Worm (Caenorhabditis elegans) whole organism, L4 larva: ENCODE results near the gene egl-9.
"Not testable (repeated sequence)": the region's sequence is repeated elsewhere in the genome, so short reads cannot be mapped to it uniquely, and the experiment has no call there.

Experiments
- F44E2.7 ChIP-seq: fragments of 200-800 bp; sonication (Bioruptor generic); IDR thresholded peaks from 2 replicates; pipeline ENCODE4 v2.1.2; 2022; ENCODE audit warnings: missing genetic modification characterization, missing compliant biosample characterization
- ama-1 ChIP-seq: fragments of 150-350 bp; optimal IDR thresholded peaks from 2 replicates; lab custom pipeline; 2014; ENCODE audit warnings: inconsistent platforms, mixed read lengths
- fkh-10 ChIP-seq: fragments of 150-350 bp; optimal IDR thresholded peaks from 2 replicates; lab custom pipeline; 2014; ENCODE audit warnings: missing biosample characterization, missing genetic modification reagents, missing genetic modification characterization
- fos-1 ChIP-seq: fragments of 150-350 bp; optimal IDR thresholded peaks from 2 replicates; lab custom pipeline; 2014; ENCODE audit warnings: missing biosample characterization, missing genetic modification characterization
- gei-8 ChIP-seq: fragments of 200-800 bp; sonication (Bioruptor generic); optimal IDR thresholded peaks from 2 replicates; lab custom pipeline; 2018; ENCODE audit warnings: mild to moderate bottlenecking, missing genetic modification characterization, missing compliant biosample characterization
- lir-3 ChIP-seq: sonication (generic microtip); optimal IDR thresholded peaks from 2 replicates; lab custom pipeline; 2016; ENCODE audit warnings: mild to moderate bottlenecking, missing genetic modification characterization, missing compliant biosample characterization
- nhr-28 ChIP-seq: fragments of 150-350 bp; optimal IDR thresholded peaks from 2 replicates; lab custom pipeline; 2014; ENCODE audit warnings: missing biosample characterization, missing genetic modification characterization
- skn-1 ChIP-seq: fragments of 150-350 bp; optimal IDR thresholded peaks from 2 replicates; lab custom pipeline; 2014; ENCODE audit warnings: missing biosample characterization, missing genetic modification characterization
- unc-130 ChIP-seq: sonication (generic microtip); optimal IDR thresholded peaks from 2 replicates; lab custom pipeline; 2016; ENCODE audit warnings: missing genetic modification reagents, missing genetic modification characterization, missing compliant biosample characterization
- zfp-3 ChIP-seq: fragments of 200-800 bp; sonication (Bioruptor generic); conservative IDR thresholded peaks from 2 replicates; pipeline ENCODE4 v1.3.6; 2022; ENCODE audit warnings: missing genetic modification reagents, missing genetic modification characterization, missing compliant biosample characterization

DNA sequence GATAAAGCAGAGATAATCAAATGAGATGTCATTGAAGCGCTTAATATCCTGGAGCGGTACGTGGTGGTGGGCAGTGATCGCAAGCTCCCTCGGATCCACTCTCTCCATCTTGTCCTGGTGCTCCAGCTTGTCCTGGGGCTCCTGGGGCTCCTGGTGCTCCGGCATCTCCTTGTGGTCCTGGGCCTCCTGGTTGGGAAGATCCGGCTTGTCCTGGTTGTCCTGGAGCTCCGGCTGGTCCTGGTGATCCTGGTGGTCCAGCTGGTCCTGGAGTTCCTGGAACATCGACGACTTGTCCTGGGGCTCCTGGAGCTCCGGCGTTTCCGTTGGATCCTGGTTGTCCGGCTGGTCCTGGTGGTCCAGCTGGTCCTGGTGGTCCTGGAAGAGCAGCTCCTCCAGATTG lies 44.3 kb upstream of the egl-9 start:
- TF ChIP-seq ama-1 (lab: Kevin White, UChicago); fos-1 (tag; lab: Kevin White, UChicago); fkh-10 (GFP tag; lab: Kevin White, UChicago); skn-1 (tag; lab: Kevin White, UChicago); lir-3; nhr-28 (tag; lab: Kevin White, UChicago); F44E2.7 (GFP tag; lab: Robert Waterston, UW); gei-8 (GFP tag; lab: Kevin White, UChicago); unc-130 (GFP tag; lab: Kevin White, UChicago); zfp-3 (GFP tag; lab: Robert Waterston, UW): not testable (repeated sequence)
